Worm (Caenorhabditis elegans): ENCODE data around the gene ZK938.12.

ZK938.12 gene

DNA sequence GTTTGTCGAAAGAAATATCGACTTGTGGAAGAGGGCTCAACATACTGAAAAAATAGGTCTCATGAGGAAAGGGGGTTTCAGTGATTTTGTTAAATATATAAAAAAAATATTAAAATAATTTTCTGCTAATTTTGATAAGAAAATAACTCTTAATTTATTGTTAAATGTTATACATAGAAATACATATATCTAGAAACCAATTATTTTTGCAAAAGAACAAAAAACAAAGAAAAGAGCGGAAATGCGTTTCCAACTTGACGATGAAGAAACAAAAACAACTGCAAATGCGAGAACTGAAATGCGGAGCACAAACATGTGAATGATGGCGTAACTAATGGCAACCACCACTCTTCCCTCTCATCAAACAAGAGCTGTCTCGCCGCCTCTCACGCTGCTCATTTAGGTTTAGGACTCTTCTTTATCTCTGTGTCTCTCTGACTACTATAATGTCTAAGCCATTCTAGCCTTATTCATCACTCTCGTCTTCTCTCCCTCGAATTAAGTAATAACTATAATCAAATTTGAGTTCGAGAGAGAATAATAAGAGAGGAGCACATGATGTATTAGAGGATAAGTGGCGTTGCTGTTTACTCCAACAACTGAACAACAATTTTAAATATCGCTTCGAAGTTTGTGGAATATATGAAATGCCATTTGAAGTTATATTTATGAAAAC, 7.3 kb downstream of the ZK938.12 start, which contains the start of gene arrd-4:
Gene arrd-4, minus strand, starts transcription at position 51 of the 676 bp plus-strand sequence.
- TF ChIP-seq nhr-12 (tag; optimal IDR thresholded peaks at IDR 0.05) (no peak), ces-1 (GFP tag; optimal IDR thresholded peaks at IDR 0.05) (peak; percentile 99), elt-1 (tag; optimal IDR thresholded peaks at IDR 0.05; ENCODE audit: borderline replicate concordance, insufficient read depth) (no peak), hlh-1 (tag; optimal IDR thresholded peaks at IDR 0.05) (no peak)

DNA sequence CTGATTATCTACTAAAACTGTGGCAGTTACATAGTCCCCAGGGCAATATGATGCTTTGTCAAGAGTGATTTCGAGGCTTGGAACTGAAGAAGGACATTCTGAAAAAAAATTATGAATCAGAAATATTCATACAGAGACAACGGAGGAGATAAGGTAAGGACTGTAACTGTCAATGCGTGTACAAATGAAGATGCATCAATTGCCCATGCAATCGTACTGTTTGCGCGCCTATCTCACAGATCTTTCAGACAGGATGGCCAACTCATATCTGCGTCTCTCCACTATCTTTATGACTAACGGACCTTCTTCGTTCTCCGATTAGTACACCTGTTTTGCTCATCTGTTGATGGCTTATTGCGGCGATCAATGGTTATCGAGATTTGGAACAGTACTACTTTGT, 9.2 kb downstream of the ZK938.12 start, which contains the start of gene ZK938.11:
Gene ZK938.11, minus strand, starts transcription at position 101 of the 400 bp plus-strand sequence.
- peak; percentile 87 for TF ChIP-seq elt-1 (tag; optimal IDR thresholded peaks at IDR 0.05; ENCODE audit: borderline replicate concordance, insufficient read depth)
- TF ChIP-seq ztf-11 (tag; optimal IDR thresholded peaks at IDR 0.05) = no peak

DNA sequence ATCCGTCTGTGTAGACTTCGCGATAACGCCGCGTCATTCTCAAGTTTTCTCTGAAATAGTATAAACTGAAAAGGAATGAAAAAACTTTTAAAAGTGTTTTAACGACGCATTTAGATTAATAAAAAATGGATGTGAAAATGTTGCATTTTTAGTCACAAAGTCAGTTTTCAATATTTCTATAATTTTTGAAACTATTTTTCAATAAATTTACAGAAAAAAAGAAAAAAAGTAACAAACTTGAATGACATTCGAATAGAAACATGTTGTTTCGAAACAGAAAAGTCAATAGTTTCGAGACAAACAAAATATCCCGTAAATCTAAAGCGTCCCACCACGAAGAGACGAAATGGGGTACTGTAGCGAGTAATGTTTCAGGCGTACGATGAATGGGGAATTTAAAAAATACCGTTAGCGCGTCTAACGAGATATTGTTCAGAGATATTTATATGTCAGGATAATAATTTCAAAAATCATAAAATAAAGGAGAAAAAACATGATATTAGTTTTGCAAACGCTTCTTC, 10.9 kb downstream of the ZK938.12 start, which contains the start of gene rnh-1.2:
Gene rnh-1.2, minus strand, starts transcription at position 51 of the 521 bp plus-strand sequence.
- no peak for TF ChIP-seq elt-1 (tag; optimal IDR thresholded peaks at IDR 0.05; ENCODE audit: borderline replicate concordance, insufficient read depth)

DNA sequence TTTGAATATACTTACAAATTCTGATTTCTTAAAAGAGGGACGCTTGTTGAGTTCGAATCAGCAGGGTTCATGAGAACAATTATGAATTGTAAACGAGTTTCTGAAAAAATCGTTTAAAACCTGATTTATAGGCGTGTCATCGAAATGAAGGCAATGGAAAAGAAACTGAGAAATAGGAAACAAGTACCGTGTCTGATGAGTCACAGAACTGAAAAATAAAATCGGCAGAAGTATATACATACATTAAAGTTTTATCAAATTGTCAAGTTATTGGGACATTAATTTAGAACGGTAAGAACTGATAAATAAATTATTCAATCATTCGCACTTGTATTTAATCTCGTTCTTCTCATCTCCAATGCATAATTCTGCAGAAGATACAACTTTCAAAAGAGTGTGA, 14.1 kb downstream of the ZK938.12 start, which contains the start of gene chil-9:
Gene chil-9, minus strand, starts transcription at position 101 of the 400 bp plus-strand sequence.
- no peak for TF ChIP-seq bed-3 (GFP tag; optimal IDR thresholded peaks at IDR 0.05)
- TF ChIP-seq mab-5 (tag; optimal IDR thresholded peaks at IDR 0.05) = no peak
- TF ChIP-seq lin-13 (tag; optimal IDR thresholded peaks at IDR 0.05) = no peak
- no peak for TF ChIP-seq ceh-83 (GFP tag; optimal IDR thresholded peaks at IDR 0.05)
- no peak for TF ChIP-seq mep-1 (tag; optimal IDR thresholded peaks at IDR 0.05)
- no peak for TF ChIP-seq unc-39 (tag; optimal IDR thresholded peaks at IDR 0.05)
- no peak for TF ChIP-seq sem-2 (GFP tag; optimal IDR thresholded peaks at IDR 0.05)
- no peak for TF ChIP-seq hlh-1 (tag; optimal IDR thresholded peaks at IDR 0.05)
- TF ChIP-seq nhr-76 (tag; optimal IDR thresholded peaks at IDR 0.05) = no peak
- TF ChIP-seq flh-1 (GFP tag; optimal IDR thresholded peaks at IDR 0.05) = no peak
- TF ChIP-seq nhr-12 (tag; optimal IDR thresholded peaks at IDR 0.05) = no peak
- TF ChIP-seq unc-120 (tag; optimal IDR thresholded peaks at IDR 0.05; ENCODE audit: poor library complexity, severe bottlenecking) = no peak
- no peak for TF ChIP-seq cnd-1 (tag; optimal IDR thresholded peaks at IDR 0.05)

DNA sequence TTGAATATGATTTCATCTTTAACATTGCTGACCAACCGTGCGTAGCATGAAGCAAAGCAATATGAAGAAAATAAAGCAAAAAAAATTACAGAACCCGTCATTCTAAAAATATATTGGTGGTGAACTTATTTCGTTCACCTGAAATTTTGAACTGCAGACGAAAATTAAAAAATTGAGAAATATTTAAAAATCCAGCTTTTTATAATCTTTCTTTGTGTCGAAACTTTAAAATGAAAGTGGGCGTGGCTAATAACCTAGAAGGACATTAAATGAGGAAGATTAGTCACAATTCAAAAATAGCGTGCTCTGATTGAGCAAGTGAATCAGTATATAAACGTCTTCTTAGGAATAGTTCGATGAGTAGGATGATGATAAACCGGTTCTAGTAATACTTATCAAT, 18.4 kb downstream of the ZK938.12 start, which contains the start of gene old-2:
Gene old-2, minus strand, starts transcription at position 101 of the 400 bp plus-strand sequence.
- TF ChIP-seq sem-2 (GFP tag; optimal IDR thresholded peaks at IDR 0.05) (no peak), ztf-11 (tag; optimal IDR thresholded peaks at IDR 0.05) (no peak), elt-3 (tag; optimal IDR thresholded peaks at IDR 0.05) (no peak), ceh-83 (GFP tag; optimal IDR thresholded peaks at IDR 0.05) (no peak), sptf-1 (tag; optimal IDR thresholded peaks at IDR 0.05) (no peak)

DNA sequence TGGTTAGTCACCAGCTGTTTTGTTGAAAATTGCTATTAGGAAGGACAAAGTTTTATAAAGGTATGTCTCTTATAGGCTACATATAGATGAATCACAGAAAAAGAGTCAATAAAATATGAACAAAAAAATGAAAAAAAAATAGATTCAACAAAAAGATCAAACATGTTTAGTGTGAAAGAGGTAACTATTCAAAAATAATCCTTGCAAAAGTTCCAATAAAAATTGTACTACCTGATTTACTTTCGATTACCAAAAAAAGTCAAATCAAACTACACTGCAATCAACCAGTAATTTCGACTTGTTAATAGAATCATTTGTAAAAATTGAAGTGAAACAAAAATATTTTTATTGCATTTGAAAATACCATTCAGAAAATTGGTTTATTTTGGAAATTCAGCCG, 19.8 kb downstream of the ZK938.12 start, which contains the start of gene ZK938.10:
Gene ZK938.10, minus strand, starts transcription at position 101 of the 400 bp plus-strand sequence.
- TF ChIP-seq nhr-76 (tag; optimal IDR thresholded peaks at IDR 0.05) = no peak
- no peak for TF ChIP-seq elt-3 (tag; optimal IDR thresholded peaks at IDR 0.05)
- TF ChIP-seq lsy-2 (tag; optimal IDR thresholded peaks at IDR 0.05) = no peak
- TF ChIP-seq M03D4.4 (tag; optimal IDR thresholded peaks at IDR 0.05) = no peak
- no peak for TF ChIP-seq ceh-43 (GFP tag; optimal IDR thresholded peaks at IDR 0.05)
- no peak for TF ChIP-seq nhr-2 (tag; optimal IDR thresholded peaks at IDR 0.05)
- no peak for TF ChIP-seq ceh-39 (tag; optimal IDR thresholded peaks at IDR 0.05)
- no peak for TF ChIP-seq lin-13 (tag; optimal IDR thresholded peaks at IDR 0.05)
- TF ChIP-seq unc-62 (GFP tag; optimal IDR thresholded peaks at IDR 0.05) = no peak

DNA sequence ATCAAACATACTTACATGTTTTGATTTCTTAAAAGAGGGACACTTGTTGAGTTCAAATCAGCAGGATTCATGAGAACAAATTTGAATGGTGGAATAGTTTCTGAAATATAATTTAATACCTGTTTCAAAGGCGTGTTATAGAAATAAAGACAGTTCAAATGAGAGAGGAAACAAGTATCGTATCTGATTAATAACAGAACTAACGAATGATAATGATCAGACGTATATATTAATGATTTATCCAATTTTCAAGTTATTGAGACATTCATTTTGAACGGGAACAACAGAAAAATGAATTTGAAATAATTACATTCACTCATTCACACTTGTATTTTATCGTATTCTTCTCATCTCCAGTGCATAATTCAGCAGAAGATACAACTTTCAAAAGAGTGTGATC, 24.5 kb downstream of the ZK938.12 start, which contains the start of gene chil-4:
Gene chil-4, minus strand, starts transcription at position 101 of the 400 bp plus-strand sequence.
- no peak for TF ChIP-seq ham-2 (GFP tag; optimal IDR thresholded peaks at IDR 0.05)
- TF ChIP-seq blmp-1 (tag; optimal IDR thresholded peaks at IDR 0.05) = no peak
- no peak for TF ChIP-seq tbx-8 (GFP tag; optimal IDR thresholded peaks at IDR 0.05)
- no peak for TF ChIP-seq ceh-39 (tag; optimal IDR thresholded peaks at IDR 0.05)
- no peak for TF ChIP-seq unc-39 (tag; optimal IDR thresholded peaks at IDR 0.05)
- TF ChIP-seq lin-32 (GFP tag; optimal IDR thresholded peaks at IDR 0.05) = no peak
- no peak for TF ChIP-seq lin-13 (tag; optimal IDR thresholded peaks at IDR 0.05)
- TF ChIP-seq ces-1 (GFP tag; optimal IDR thresholded peaks at IDR 0.05) = no peak
- no peak for TF ChIP-seq nhr-28 (tag; optimal IDR thresholded peaks at IDR 0.05)

Measured in whole organism, mixed stage, embryonic.